Comparison of ENCODE assay signal across 1 fruit fly cellular context in genomic region chr3L:1876215-1876625, dm6.
TF ChIP-seq lines count a peak whose summit lies in the region.

TSS of gene dre4 (minus strand) at chr3L:1876312.

TF ChIP-seq in whole organism, embryonic, 481 proteins besides CTCF, POLR2A, EP300 and RAD21 (continued from another document and continues in another):
- TF ChIP-seq Ssrp (tag; optimal IDR thresholded peaks at IDR 0.05; lab: Kevin White, UChicago) (peak; percentile 54), CG7556 (GFP tag; optimal IDR thresholded peaks at IDR 0.05; lab: Kevin White, UChicago) (peak; percentile 66), row (GFP tag; IDR thresholded peaks at IDR 0.05; lab: Robert Waterston, UW) (peak; percentile 70), CG2120 (GFP tag; optimal IDR thresholded peaks at IDR 0.05; lab: Kevin White, UChicago) (peak; percentile 86), CG12299 (tag; optimal IDR thresholded peaks at IDR 0.05; lab: Kevin White, UChicago) (peak; percentile 10), CG15696 (tag; optimal IDR thresholded peaks at IDR 0.05; lab: Kevin White, UChicago) (peak; percentile 37), z (GFP tag; IDR thresholded peaks at IDR 0.05; lab: Robert Waterston, UW) (no peak), kah (GFP tag; optimal IDR thresholded peaks at IDR 0.05; lab: Kevin White, UChicago) (no peak), Rx (GFP tag; IDR thresholded peaks at IDR 0.05; lab: Robert Waterston, UW) (peak; percentile 50), CG17186 (GFP tag; optimal IDR thresholded peaks at IDR 0.05; lab: Kevin White, UChicago) (peak; percentile 77), klu (GFP tag; IDR thresholded peaks at IDR 0.05; lab: Robert Waterston, UW) (peak; percentile 58; the same call in 1 of the 2 replicates), CG43689 (GFP tag; IDR thresholded peaks at IDR 0.05; lab: Robert Waterston, UW) (peak; percentile 15; the same call in 1 of the 2 replicates), lbe (GFP tag; optimal IDR thresholded peaks at IDR 0.05; lab: Kevin White, UChicago) (peak; percentile 40), fd102C (GFP tag; optimal IDR thresholded peaks at IDR 0.05; lab: Kevin White, UChicago) (peak; percentile 37), Hr3 (GFP tag; optimal IDR thresholded peaks at IDR 0.05; lab: Kevin White, UChicago) (peak; percentile 63), Dref (GFP tag; IDR thresholded peaks at IDR 0.05; lab: Robert Waterston, UW) (0 out of 2 replicates have a peak, but pooled peaks have one; percentile 22), Lpt (GFP tag; optimal IDR thresholded peaks at IDR 0.05; lab: Kevin White, UChicago) (no peak), CG12155 (GFP tag; optimal IDR thresholded peaks at IDR 0.05; lab: Kevin White, UChicago) (peak; percentile 68), Neu2 (GFP tag; optimal IDR thresholded peaks at IDR 0.05; lab: Kevin White, UChicago; ENCODE audit: borderline replicate concordance) (no peak), BEAF-32 (GFP tag; optimal IDR thresholded peaks at IDR 0.05; lab: Kevin White, UChicago) (peak; percentile 63), Jarid2 (GFP tag; optimal IDR thresholded peaks at IDR 0.05; lab: Kevin White, UChicago) (no peak), CG6683 (GFP tag; optimal IDR thresholded peaks at IDR 0.05; lab: Kevin White, UChicago) (peak; percentile 34), CG7839 (tag; optimal IDR thresholded peaks at IDR 0.05; lab: Kevin White, UChicago) (peak; percentile 76), CG1603 (tag; optimal IDR thresholded peaks at IDR 0.05; lab: Kevin White, UChicago) (peak; percentile 83), CG32532 (GFP tag; IDR thresholded peaks at IDR 0.05; lab: Robert Waterston, UW) (peak; percentile 85), CG12942 (GFP tag; optimal IDR thresholded peaks at IDR 0.05; lab: Kevin White, UChicago) (peak; percentile 43), CG10267 (tag; optimal IDR thresholded peaks at IDR 0.05; lab: Kevin White, UChicago) (peak; percentile 66), Hr78 (GFP tag; optimal IDR thresholded peaks at IDR 0.05; lab: Kevin White, UChicago) (no peak), peb (GFP tag; IDR thresholded peaks at IDR 0.05; lab: Robert Waterston, UW) (no peak), CG17359 (tag; optimal IDR thresholded peaks at IDR 0.05; lab: Kevin White, UChicago) (peak; percentile 75), NfI (GFP tag; optimal IDR thresholded peaks at IDR 0.05; lab: Kevin White, UChicago) (peak; percentile 42), tll (GFP tag; optimal IDR thresholded peaks at IDR 0.05; lab: Kevin White, UChicago) (no peak), C15 (GFP tag; IDR thresholded peaks at IDR 0.05; lab: Robert Waterston, UW) (no peak), CG11696 (GFP tag; IDR thresholded peaks at IDR 0.05; lab: Robert Waterston, UW) (peak; percentile 28; the same call in 1 of the 2 replicates), Fer2 (tag; optimal IDR thresholded peaks at IDR 0.05; lab: Kevin White, UChicago) (peak; percentile 5), HHEX (GFP tag; optimal IDR thresholded peaks at IDR 0.05; lab: Kevin White, UChicago) (peak; percentile 64), Ravus (GFP tag; IDR thresholded peaks at IDR 0.05; lab: Robert Waterston, UW) (no peak; the same call in 1 of the 2 replicates), CG31388 (GFP tag; optimal IDR thresholded peaks at IDR 0.05; lab: Kevin White, UChicago) (peak; percentile 21), CG4617 (GFP tag; optimal IDR thresholded peaks at IDR 0.05; lab: Kevin White, UChicago; ENCODE audit: borderline replicate concordance) (peak; percentile 64), CG17912 (GFP tag; optimal IDR thresholded peaks at IDR 0.05; lab: Kevin White, UChicago) (no peak), CG10147 (GFP tag; optimal IDR thresholded peaks at IDR 0.05; lab: Kevin White, UChicago) (peak; percentile 66), cas (GFP tag; IDR thresholded peaks at IDR 0.05; lab: Robert Waterston, UW) (no peak), Blimp-1 (GFP tag; optimal IDR thresholded peaks at IDR 0.05; lab: Kevin White, UChicago) (peak; percentile 72), tx (GFP tag; optimal IDR thresholded peaks at IDR 0.05; lab: Kevin White, UChicago) (peak; percentile 70), CG8924 (tag; optimal IDR thresholded peaks at IDR 0.05; lab: Kevin White, UChicago) (peak; percentile 71), cg (GFP tag; optimal IDR thresholded peaks at IDR 0.05; lab: Kevin White, UChicago) (no peak), CG34224 (GFP tag; IDR thresholded peaks at IDR 0.05; lab: Robert Waterston, UW; ENCODE audit: partially characterized antibody) (no peak), CG12236 (GFP tag; optimal IDR thresholded peaks at IDR 0.05; lab: Kevin White, UChicago) (peak; percentile 27), Xbp1 (GFP tag; optimal IDR thresholded peaks at IDR 0.05; lab: Kevin White, UChicago) (peak; percentile 81), CG14050 (GFP tag; IDR thresholded peaks at IDR 0.05; lab: Robert Waterston, UW) (peak; percentile 68), YL-1 (GFP tag; optimal IDR thresholded peaks at IDR 0.05; lab: Kevin White, UChicago) (peak; percentile 68), CG32767 (GFP tag; IDR thresholded peaks at IDR 0.05; lab: Robert Waterston, UW) (0 out of 2 replicates have a peak, but pooled peaks have one; percentile 28), bcd (GFP tag; optimal IDR thresholded peaks at IDR 0.05; lab: Kevin White, UChicago) (peak; percentile 74), CG4404 (GFP tag; IDR thresholded peaks at IDR 0.05; lab: Robert Waterston, UW) (no peak), Ptx1 (GFP tag; IDR thresholded peaks at IDR 0.05; lab: Robert Waterston, UW) (peak; percentile 72), insv (GFP tag; optimal IDR thresholded peaks at IDR 0.05; lab: Kevin White, UChicago) (peak in 1 of 2 experiments; percentile 21), gce (GFP tag; IDR thresholded peaks at IDR 0.05; lab: Robert Waterston, UW) (no peak), sob (GFP tag; IDR thresholded peaks at IDR 0.05; lab: Robert Waterston, UW) (peak; percentile 66; the same call in 1 of the 2 replicates), Rfx (GFP tag; IDR thresholded peaks at IDR 0.05; lab: Robert Waterston, UW) (peak; percentile 85), CG3838 (GFP tag; optimal IDR thresholded peaks at IDR 0.05; lab: Kevin White, UChicago) (peak; percentile 20), p53 (GFP tag; optimal IDR thresholded peaks at IDR 0.05; lab: Kevin White, UChicago) (peak; percentile 33), hkb (optimal IDR thresholded peaks at IDR 0.05; lab: Kevin White, UChicago) (no peak), hkb (GFP tag; IDR thresholded peaks at IDR 0.05; lab: Robert Waterston, UW) (peak; percentile 84), Abd-B (GFP tag; optimal IDR thresholded peaks at IDR 0.05; lab: Kevin White, UChicago) (peak; percentile 49), gcm (GFP tag; optimal IDR thresholded peaks at IDR 0.05; lab: Kevin White, UChicago) (peak; percentile 66), chn (GFP tag; optimal IDR thresholded peaks at IDR 0.05; lab: Kevin White, UChicago) (peak; percentile 46), sens-2 (GFP tag; IDR thresholded peaks at IDR 0.05; lab: Robert Waterston, UW) (peak; percentile 32; the same call in 1 of the 2 replicates), Dip3 (GFP tag; optimal IDR thresholded peaks at IDR 0.05; lab: Kevin White, UChicago) (peak; percentile 24), fru (optimal IDR thresholded peaks at IDR 0.05; lab: Kevin White, UChicago) (no peak), jumu (GFP tag; optimal IDR thresholded peaks at IDR 0.05; lab: Kevin White, UChicago) (peak; percentile 75), E2f1 (GFP tag; IDR thresholded peaks at IDR 0.05; lab: Robert Waterston, UW) (peak; percentile 87), Tbp (GFP tag; optimal IDR thresholded peaks at IDR 0.05; lab: Kevin White, UChicago) (no peak), kni (GFP tag; optimal IDR thresholded peaks at IDR 0.05; lab: Kevin White, UChicago) (no peak), CG1233 (GFP tag; optimal IDR thresholded peaks at IDR 0.05; lab: Kevin White, UChicago) (peak; percentile 54), Bdp1 (GFP tag; optimal IDR thresholded peaks at IDR 0.05; lab: Kevin White, UChicago) (peak; percentile 54), Kr (GFP tag; optimal IDR thresholded peaks at IDR 0.05; lab: Kevin White, UChicago) (no peak), CG42726 (GFP tag; IDR thresholded peaks at IDR 0.05; lab: Robert Waterston, UW; ENCODE audit: partially characterized antibody) (no peak), trh (GFP tag; optimal IDR thresholded peaks at IDR 0.05; lab: Kevin White, UChicago) (no peak), her (GFP tag; optimal IDR thresholded peaks at IDR 0.05; lab: Kevin White, UChicago) (peak; percentile 72), cad (GFP tag; optimal IDR thresholded peaks at IDR 0.05; lab: Kevin White, UChicago) (no peak), CG1832 (GFP tag; optimal IDR thresholded peaks at IDR 0.05; lab: Kevin White, UChicago) (no peak), CG6654 (GFP tag; optimal IDR thresholded peaks at IDR 0.05; lab: Kevin White, UChicago) (peak; percentile 38), dmrt99B (tag; optimal IDR thresholded peaks at IDR 0.05; lab: Kevin White, UChicago) (peak; percentile 65), CG15479 (GFP tag; optimal IDR thresholded peaks at IDR 0.05; lab: Kevin White, UChicago) (peak; percentile 73), CG17802 (tag; optimal IDR thresholded peaks at IDR 0.05; lab: Kevin White, UChicago) (peak; percentile 42), ERR (GFP tag; optimal IDR thresholded peaks at IDR 0.05; lab: Kevin White, UChicago) (peak; percentile 34), CG5180 (GFP tag; optimal IDR thresholded peaks at IDR 0.05; lab: Kevin White, UChicago) (no peak), Fer3 (tag; optimal IDR thresholded peaks at IDR 0.05; lab: Kevin White, UChicago) (peak; percentile 66), Fer1 (GFP tag; optimal IDR thresholded peaks at IDR 0.05; lab: Kevin White, UChicago) (peak; percentile 80), gt (GFP tag; IDR thresholded peaks at IDR 0.05; lab: Robert Waterston, UW) (no peak), CG14860 (GFP tag; IDR thresholded peaks at IDR 0.05; lab: Robert Waterston, UW; ENCODE audit: partially characterized antibody) (no peak), bigmax (GFP tag; optimal IDR thresholded peaks at IDR 0.05; lab: Kevin White, UChicago) (no peak), unc-4 (GFP tag; IDR thresholded peaks at IDR 0.05; lab: Robert Waterston, UW; ENCODE audit: partially characterized antibody) (peak; percentile 48; the same call in 1 of the 2 replicates), ttk (GFP tag; IDR thresholded peaks at IDR 0.05; lab: Robert Waterston, UW) (peak; percentile 37; the same call in 1 of the 2 replicates), CG4360 (GFP tag; IDR thresholded peaks at IDR 0.05; lab: Robert Waterston, UW) (no peak), CG10321 (GFP tag; IDR thresholded peaks at IDR 0.05; lab: Robert Waterston, UW) (0 out of 2 replicates have a peak, but pooled peaks have one; percentile 42), CG12744 (GFP tag; optimal IDR thresholded peaks at IDR 0.05; lab: Kevin White, UChicago) (peak; percentile 78), Gsc (GFP tag; IDR thresholded peaks at IDR 0.05; lab: Robert Waterston, UW) (no peak), yki (optimal IDR thresholded peaks at IDR 0.05; lab: Kevin White, UChicago) (no peak), tgo (GFP tag; IDR thresholded peaks at IDR 0.05; lab: Robert Waterston, UW) (peak; percentile 58; the same call in 2 of the 3 replicates), CG2199 (GFP tag; IDR thresholded peaks at IDR 0.05; lab: Robert Waterston, UW) (0 out of 3 replicates have a peak, but pooled peaks have one; percentile 50), CG9932 (GFP tag; IDR thresholded peaks at IDR 0.05; lab: Robert Waterston, UW) (peak; percentile 77), caup (GFP tag; optimal IDR thresholded peaks at IDR 0.05; lab: Kevin White, UChicago; ENCODE audit: severe bottlenecking) (peak; percentile 51), ash1 (GFP tag; optimal IDR thresholded peaks at IDR 0.05; lab: Kevin White, UChicago) (no peak), crp (GFP tag; optimal IDR thresholded peaks at IDR 0.05; lab: Kevin White, UChicago) (peak in 1 of 2 experiments; percentile 46), corto (GFP tag; optimal IDR thresholded peaks at IDR 0.05; lab: Kevin White, UChicago) (no peak), wdn (GFP tag; IDR thresholded peaks at IDR 0.05; lab: Robert Waterston, UW) (0 out of 2 replicates have a peak, but pooled peaks have one; percentile 33), CG14667 (GFP tag; IDR thresholded peaks at IDR 0.05; lab: Robert Waterston, UW) (0 out of 2 replicates have a peak, but pooled peaks have one; percentile 35), zfh1 (GFP tag; IDR thresholded peaks at IDR 0.05; lab: Robert Waterston, UW) (peak; percentile 78), CG17568 (GFP tag; optimal IDR thresholded peaks at IDR 0.05; lab: Kevin White, UChicago) (no peak), CG11723 (GFP tag; optimal IDR thresholded peaks at IDR 0.05; lab: Kevin White, UChicago) (no peak), slp2 (GFP tag; optimal IDR thresholded peaks at IDR 0.05; lab: Kevin White, UChicago) (peak; percentile 63), CG30020 (tag; optimal IDR thresholded peaks at IDR 0.05; lab: Kevin White, UChicago) (peak; percentile 20), Lhr (GFP tag; optimal IDR thresholded peaks at IDR 0.05; lab: Kevin White, UChicago) (peak; percentile 93), Taf1 (GFP tag; IDR thresholded peaks at IDR 0.05; lab: Robert Waterston, UW) (peak; percentile 57), chif (GFP tag; optimal IDR thresholded peaks at IDR 0.05; lab: Kevin White, UChicago) (peak; percentile 56 to 71), CG2129 (GFP tag; IDR thresholded peaks at IDR 0.05; lab: Robert Waterston, UW; ENCODE audit: partially characterized antibody) (no peak), pita (GFP tag; optimal IDR thresholded peaks at IDR 0.05; lab: Kevin White, UChicago) (peak; percentile 79), lab (GFP tag; optimal IDR thresholded peaks at IDR 0.05; lab: Kevin White, UChicago) (peak; percentile 83), Ets65A (GFP tag; lab: Kevin White, UChicago) (peak; percentile 89), Elba2 (GFP tag; optimal IDR thresholded peaks at IDR 0.05; lab: Kevin White, UChicago) (peak; percentile 67), CoRest (tag; optimal IDR thresholded peaks at IDR 0.05; lab: Kevin White, UChicago) (peak; percentile 66), ara (GFP tag; IDR thresholded peaks at IDR 0.05; lab: Robert Waterston, UW) (peak; percentile 80), CG34376 (GFP tag; optimal IDR thresholded peaks at IDR 0.05; lab: Kevin White, UChicago) (peak; percentile 49), esg (GFP tag; conservative IDR thresholded peaks at IDR 0.05; lab: Robert Waterston, UW) (peak; percentile 45; the same call in 1 of the 2 replicates), vvl (GFP tag; IDR thresholded peaks at IDR 0.05; lab: Robert Waterston, UW) (peak; percentile 86), NK7.1 (GFP tag; optimal IDR thresholded peaks at IDR 0.05; lab: Kevin White, UChicago) (peak; percentile 21), Sin3A (optimal IDR thresholded peaks at IDR 0.05; lab: Kevin White, UChicago) (peak; percentile 60), Side (GFP tag; optimal IDR thresholded peaks at IDR 0.05; lab: Kevin White, UChicago) (peak; percentile 68)
